Worm (Caenorhabditis elegans) whole organism, mixed stage, embryonic: ENCODE measurements around the gene skr-20.

ENCODE experiments used
- bed-3 ChIP-seq: fragments of 200-800 bp; sonication (Bioruptor generic); optimal IDR thresholded peaks from 3 replicates; lab custom pipeline; 2018; ENCODE audit warnings: mild to moderate bottlenecking, missing genetic modification characterization, moderate library complexity, missing compliant biosample characterization
- blmp-1 ChIP-seq: fragments of 150-350 bp; optimal IDR thresholded peaks from 2 replicates; lab custom pipeline; 2014; ENCODE audit warnings: missing biosample characterization, missing genetic modification characterization
- ceh-39 ChIP-seq: fragments of 150-350 bp; optimal IDR thresholded peaks from 2 replicates; lab custom pipeline; 2014; ENCODE audit warnings: missing biosample characterization, missing genetic modification characterization
- ceh-83 ChIP-seq: fragments of 200-800 bp; sonication (Bioruptor generic); optimal IDR thresholded peaks from 2 replicates; lab custom pipeline; 2018; ENCODE audit warnings: mild to moderate bottlenecking, missing genetic modification characterization, missing compliant biosample characterization
- ces-1 ChIP-seq: fragments of 150-350 bp; optimal IDR thresholded peaks from 2 replicates; lab custom pipeline; 2014; ENCODE audit warnings: missing biosample characterization, missing genetic modification reagents, missing genetic modification characterization
- drap-1 ChIP-seq: fragments of 200-800 bp; sonication (Bioruptor generic); optimal IDR thresholded peaks from 3 replicates; lab custom pipeline; 2018; ENCODE audit warnings: mild to moderate bottlenecking, missing genetic modification characterization, missing compliant biosample characterization
- elt-3 ChIP-seq: fragments of 150-350 bp; optimal IDR thresholded peaks from 2 replicates; lab custom pipeline; 2014; ENCODE audit warnings: missing biosample characterization, missing genetic modification characterization
- flh-1 ChIP-seq: fragments of 200-800 bp; sonication (Bioruptor generic); optimal IDR thresholded peaks from 2 replicates; lab custom pipeline; 2018; ENCODE audit warnings: mild to moderate bottlenecking, missing genetic modification characterization, moderate library complexity, missing compliant biosample characterization
- ham-2 ChIP-seq: fragments of 200-800 bp; sonication (Bioruptor generic); optimal IDR thresholded peaks from 2 replicates; lab custom pipeline; 2018; ENCODE audit warnings: mild to moderate bottlenecking, missing genetic modification characterization, missing compliant biosample characterization
- hlh-1 ChIP-seq: fragments of 150-350 bp; optimal IDR thresholded peaks from 2 replicates; lab custom pipeline; 2014; ENCODE audit warnings: missing biosample characterization, missing genetic modification reagents, missing genetic modification characterization
- lin-13 ChIP-seq: fragments of 150-350 bp; optimal IDR thresholded peaks from 2 replicates; lab custom pipeline; 2014; ENCODE audit warnings: missing biosample characterization, missing genetic modification characterization
- lin-32 ChIP-seq: fragments of 200-800 bp; sonication (Bioruptor generic); optimal IDR thresholded peaks from 2 replicates; lab custom pipeline; 2018; ENCODE audit warnings: mild to moderate bottlenecking, missing genetic modification characterization, missing compliant biosample characterization
- lsy-2 ChIP-seq: fragments of 150-350 bp; optimal IDR thresholded peaks from 2 replicates; lab custom pipeline; 2014; ENCODE audit warnings: missing biosample characterization, missing genetic modification characterization
- mep-1 ChIP-seq: fragments of 150-350 bp; optimal IDR thresholded peaks from 2 replicates; lab custom pipeline; 2017; ENCODE audit warnings: missing biosample characterization, missing genetic modification reagents, missing genetic modification characterization, inconsistent platforms
- mls-2 ChIP-seq: sonication (generic microtip); optimal IDR thresholded peaks from 2 replicates; lab custom pipeline; 2016; ENCODE audit warnings: mild to moderate bottlenecking, missing genetic modification characterization, moderate library complexity, missing compliant biosample characterization
- nhr-12 ChIP-seq: fragments of 150-350 bp; optimal IDR thresholded peaks from 2 replicates; lab custom pipeline; 2014; ENCODE audit warnings: missing biosample characterization, missing genetic modification characterization
- nhr-2 ChIP-seq: fragments of 150-350 bp; optimal IDR thresholded peaks from 2 replicates; lab custom pipeline; 2014; ENCODE audit warnings: missing biosample characterization, missing genetic modification characterization
- nhr-28 ChIP-seq: fragments of 150-350 bp; optimal IDR thresholded peaks from 2 replicates; lab custom pipeline; 2014; ENCODE audit warnings: missing biosample characterization, missing genetic modification characterization
- nhr-76 ChIP-seq: sonication (generic microtip); optimal IDR thresholded peaks from 2 replicates; lab custom pipeline; 2017; ENCODE audit warnings: missing biosample characterization, missing genetic modification characterization
- pha-4 ChIP-seq: fragments of 150-350 bp; optimal IDR thresholded peaks from 2 replicates; lab custom pipeline; 2018; ENCODE audit warnings: missing biosample characterization, missing genetic modification reagents, missing genetic modification characterization
- sem-2 ChIP-seq: fragments of 200-800 bp; sonication (Bioruptor generic); optimal IDR thresholded peaks from 2 replicates; lab custom pipeline; 2018; ENCODE audit warnings: mild to moderate bottlenecking, missing genetic modification characterization, missing compliant biosample characterization
- sptf-1 ChIP-seq: sonication (generic microtip); optimal IDR thresholded peaks from 2 replicates; lab custom pipeline; 2017; ENCODE audit warnings: mild to moderate bottlenecking, missing genetic modification characterization, moderate library complexity, missing compliant biosample characterization
- tbx-8 ChIP-seq: fragments of 200-800 bp; sonication (Bioruptor generic); optimal IDR thresholded peaks from 2 replicates; lab custom pipeline; 2018; ENCODE audit warnings: mild to moderate bottlenecking, missing genetic modification characterization, moderate library complexity, missing compliant biosample characterization
- unc-120 ChIP-seq: sonication (generic microtip); optimal IDR thresholded peaks from 2 replicates; lab custom pipeline; 2017; ENCODE audit warnings: missing genetic modification characterization, missing compliant biosample characterization; ENCODE audit not compliant: poor library complexity, severe bottlenecking
- unc-39 ChIP-seq: fragments of 150-350 bp; optimal IDR thresholded peaks from 2 replicates; lab custom pipeline; 2014; ENCODE audit warnings: missing biosample characterization, missing genetic modification characterization
- unc-62 ChIP-seq: fragments of 150-350 bp; optimal IDR thresholded peaks from 2 replicates; lab custom pipeline; 2014; ENCODE audit warnings: missing biosample characterization, missing genetic modification reagents, missing genetic modification characterization
- zip-8 ChIP-seq: fragments of 150-350 bp; optimal IDR thresholded peaks from 2 replicates; lab custom pipeline; 2014; ENCODE audit warnings: missing biosample characterization, missing genetic modification characterization
- ztf-11 ChIP-seq: fragments of 150-350 bp; optimal IDR thresholded peaks from 2 replicates; lab custom pipeline; 2014; ENCODE audit warnings: missing biosample characterization, missing genetic modification characterization

skr-20 gene

ce11 chrX:13237102-13237501 lies 13.8 kb upstream of the skr-20 start, which contains the start of gene K08H2.3:
Gene K08H2.3, plus strand, starts transcription at chrX:13237402.
- TF ChIP-seq lin-13 (no peak), mls-2 (tag; lab: Kevin White, UChicago) (no peak), unc-39 (no peak), pha-4 (tag; lab: Kevin White, UChicago) (no peak), flh-1 (GFP tag; lab: Kevin White, UChicago) (no peak), hlh-1 (tag; lab: Kevin White, UChicago) (no peak), blmp-1 (tag; lab: Kevin White, UChicago) (no peak), bed-3 (GFP tag; lab: Kevin White, UChicago) (no peak), unc-62 (GFP tag; lab: Kevin White, UChicago) (no peak), tbx-8 (GFP tag; lab: Kevin White, UChicago) (no peak), lsy-2 (tag; lab: Kevin White, UChicago) (no peak), sem-2 (GFP tag; lab: Kevin White, UChicago) (no peak), sptf-1 (no peak), nhr-12 (tag; lab: Kevin White, UChicago) (no peak), ham-2 (GFP tag; lab: Kevin White, UChicago) (no peak), drap-1 (GFP tag; lab: Kevin White, UChicago) (no peak), nhr-76 (tag; lab: Kevin White, UChicago) (no peak)

ce11 chrX:13234879-13235278 lies 11.5 kb upstream of the skr-20 start, which contains the start of gene K08H2.2:
Gene K08H2.2, minus strand, starts transcription at chrX:13234979.
- TF ChIP-seq sem-2 (GFP tag; lab: Kevin White, UChicago) = no peak
- TF ChIP-seq mep-1 (tag; lab: Kevin White, UChicago) = no peak
- TF ChIP-seq ces-1 (GFP tag; lab: Kevin White, UChicago) = no peak
- no peak for TF ChIP-seq tbx-8 (GFP tag; lab: Kevin White, UChicago)
- no peak for TF ChIP-seq mls-2 (tag; lab: Kevin White, UChicago)
- no peak for TF ChIP-seq ceh-83 (GFP tag; lab: Kevin White, UChicago)
- no peak for TF ChIP-seq sptf-1
- TF ChIP-seq bed-3 (GFP tag; lab: Kevin White, UChicago) = no peak
- no peak for TF ChIP-seq drap-1 (GFP tag; lab: Kevin White, UChicago)
- no peak for TF ChIP-seq elt-3 (tag; lab: Kevin White, UChicago)
- TF ChIP-seq nhr-28 (tag; lab: Kevin White, UChicago) = no peak

- no peak for TF ChIP-seq hlh-1 (tag; lab: Kevin White, UChicago)
- TF ChIP-seq, all 35 proteins: peak for 0
Observed at ce11 chrX:13232259-13232658, 8.9 kb upstream of the skr-20 start, which contains the start of gene bgnt-1.5. Gene bgnt-1.5, minus strand, starts transcription at chrX:13232359.

ce11 chrX:13227778-13228177 lies 4.4 kb upstream of the skr-20 start:
- TF ChIP-seq ham-2 (GFP tag; lab: Kevin White, UChicago) (no peak), bed-3 (GFP tag; lab: Kevin White, UChicago) (no peak), mep-1 (tag; lab: Kevin White, UChicago) (no peak), ceh-39 (tag; lab: Kevin White, UChicago) (no peak), lsy-2 (tag; lab: Kevin White, UChicago) (no peak), lin-32 (GFP tag; lab: Kevin White, UChicago) (no peak), zip-8 (tag; lab: Kevin White, UChicago) (peak; percentile 99)

- TF ChIP-seq ceh-39 (tag; lab: Kevin White, UChicago) (peak; percentile 51), unc-120 (tag; lab: Kevin White, UChicago) (peak; percentile 26), ces-1 (GFP tag; lab: Kevin White, UChicago) (peak; percentile 39), sptf-1 (peak; percentile 48), ztf-11 (tag; lab: Kevin White, UChicago) (no peak), unc-39 (no peak), mep-1 (tag; lab: Kevin White, UChicago) (no peak), nhr-2 (tag; lab: Kevin White, UChicago) (peak; percentile 41), elt-3 (tag; lab: Kevin White, UChicago) (no peak), lin-32 (GFP tag; lab: Kevin White, UChicago) (no peak)
- TF ChIP-seq, all 35 proteins: peak for 5
Observed at ce11 chrX:13226614-13227096, 3.3 kb upstream of the skr-20 start, which contains the start of gene skr-21. Gene skr-21, minus strand, starts transcription at chrX:13226664.
